Worm (Caenorhabditis elegans): ENCODE data around the gene cnp-3.

DNA sequence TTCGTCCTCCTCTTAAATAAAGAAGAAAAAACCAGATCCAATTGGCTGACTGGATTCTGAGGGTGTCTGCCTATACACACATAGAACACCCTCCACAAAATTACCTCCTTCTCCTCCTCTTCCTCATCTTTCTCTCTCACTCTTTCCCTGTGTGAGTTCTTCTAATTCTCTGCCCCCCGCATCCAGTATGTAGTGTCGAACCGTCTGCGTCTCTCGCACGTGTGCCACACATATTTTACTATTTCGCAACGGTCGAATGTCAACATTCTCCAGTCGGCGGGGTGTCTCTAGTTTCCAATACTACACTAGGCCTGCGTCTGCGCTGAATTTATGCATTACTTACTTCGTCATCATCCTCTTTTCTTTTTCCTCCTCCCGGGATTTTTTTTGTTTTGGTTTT lies 46.5 kb upstream of the cnp-3 start:
- TF ChIP-seq unc-62 (GFP tag; optimal IDR thresholded peaks at IDR 0.05) (no peak), sptf-1 (tag; optimal IDR thresholded peaks at IDR 0.05) (no peak), unc-130 (tag; optimal IDR thresholded peaks at IDR 0.05) (no peak), lsy-2 (tag; optimal IDR thresholded peaks at IDR 0.05) (peak; percentile 36 to 73), lin-15B (tag; optimal IDR thresholded peaks at IDR 0.05) (no peak), zip-4 (GFP tag; optimal IDR thresholded peaks at IDR 0.05) (peak; percentile 75), ceh-82 (tag; optimal IDR thresholded peaks at IDR 0.05) (peak; percentile 71 to 89 (median 86)), nhr-12 (tag; optimal IDR thresholded peaks at IDR 0.05) (no peak), blmp-1 (tag; optimal IDR thresholded peaks at IDR 0.05) (peak; percentile 57), nhr-237 (tag; optimal IDR thresholded peaks at IDR 0.05) (no peak), elt-2 (tag; optimal IDR thresholded peaks at IDR 0.05) (no peak), pqm-1 (tag; optimal IDR thresholded peaks at IDR 0.05) (no peak), snpc-4 (tag; optimal IDR thresholded peaks at IDR 0.05) (peak; percentile 42), ama-1 (optimal IDR thresholded peaks at IDR 0.05) (no peak)

Measured in whole organism, L1 larva.